Worm (Caenorhabditis elegans): ENCODE data around the gene irld-21.

Gene irld-21

DNA sequence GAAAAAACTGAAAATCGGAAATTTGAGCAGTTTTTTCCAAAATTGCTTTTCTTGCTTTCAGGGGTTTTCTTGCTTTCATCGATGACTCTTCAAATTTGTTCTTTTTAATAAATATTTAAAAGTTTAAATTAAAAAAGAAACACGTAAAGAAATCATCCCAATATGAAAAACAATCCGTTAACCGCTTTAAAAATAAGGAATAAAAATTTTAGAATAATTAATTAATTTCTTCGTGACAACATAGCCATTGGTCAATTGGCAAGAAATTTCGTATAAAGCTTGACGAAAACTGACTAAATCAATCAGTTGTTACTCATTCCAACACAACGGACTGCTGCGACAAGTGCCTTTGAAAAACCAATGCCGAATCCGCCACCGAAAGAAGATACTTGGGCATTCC lies 9.5 kb downstream of the irld-21 start, which contains the start of gene nsph-3.2:
nsph-3.2 (plus strand) TSS at position 301 of the 400 bp plus-strand sequence.
- TF ChIP-seq mdl-1 (tag; optimal IDR thresholded peaks at IDR 0.05) (no peak), C34B4.2 (tag; optimal IDR thresholded peaks at IDR 0.05) (no peak), ztf-11 (tag; optimal IDR thresholded peaks at IDR 0.05) (no peak), unc-86 (tag; optimal IDR thresholded peaks at IDR 0.05) (no peak), jun-1 (tag; optimal IDR thresholded peaks at IDR 0.05) (no peak), ceh-82 (tag; optimal IDR thresholded peaks at IDR 0.05) (no peak), unc-98 (GFP tag; IDR thresholded peaks at IDR 0.05) (no peak), aha-1 (tag; optimal IDR thresholded peaks at IDR 0.05) (no peak), irx-1 (tag; optimal IDR thresholded peaks at IDR 0.05) (no peak), skn-1 (tag; optimal IDR thresholded peaks at IDR 0.05) (no peak), lin-15B (tag; optimal IDR thresholded peaks at IDR 0.05) (no peak), Y116A8C.19 (tag; optimal IDR thresholded peaks at IDR 0.05; ENCODE audit: borderline replicate concordance) (no peak), ztf-4 (tag; optimal IDR thresholded peaks at IDR 0.05) (no peak), dsc-1 (tag; optimal IDR thresholded peaks at IDR 0.05) (no peak), isw-1 (GFP tag; IDR thresholded peaks at IDR 0.05) (no peak), egl-13 (tag; optimal IDR thresholded peaks at IDR 0.05) (no peak), dpl-1 (GFP tag; optimal IDR thresholded peaks at IDR 0.05) (no peak)

DNA sequence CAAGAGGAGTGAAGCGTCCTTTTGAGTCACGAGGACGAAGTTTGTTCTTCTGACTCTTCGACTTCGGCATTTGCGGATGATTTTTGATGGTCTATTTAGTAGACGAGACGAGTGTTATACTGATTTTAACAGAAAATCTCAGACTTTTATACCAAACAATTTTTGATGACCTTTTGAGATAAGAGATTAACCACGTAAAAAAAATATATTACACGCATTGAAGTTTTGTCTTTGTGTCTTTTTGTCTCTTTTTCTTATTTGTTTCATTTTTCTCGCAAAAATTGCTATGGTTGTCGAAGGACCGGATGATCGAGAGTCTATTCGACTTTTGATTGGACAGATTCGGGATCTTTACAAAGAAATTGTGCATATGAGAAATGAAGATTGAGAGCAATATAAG lies 10.7 kb downstream of the irld-21 start, which contains the start of gene spch-1:
spch-1 (minus strand) TSS at position 101 of the 400 bp plus-strand sequence.
- TF ChIP-seq ceh-8 (GFP tag; optimal IDR thresholded peaks at IDR 0.05) (no peak), ama-1 (optimal IDR thresholded peaks at IDR 0.05) (no peak), C34B4.2 (tag; optimal IDR thresholded peaks at IDR 0.05) (no peak), blmp-1 (tag; optimal IDR thresholded peaks at IDR 0.05) (no peak), egl-27 (tag; optimal IDR thresholded peaks at IDR 0.05) (no peak), lin-39 (tag; optimal IDR thresholded peaks at IDR 0.05) (no peak), pqm-1 (tag; optimal IDR thresholded peaks at IDR 0.05) (no peak), nhr-76 (tag; optimal IDR thresholded peaks at IDR 0.05) (no peak), nhr-11 (tag; optimal IDR thresholded peaks at IDR 0.05) (no peak), sox-4 (tag; optimal IDR thresholded peaks at IDR 0.05) (no peak), irx-1 (tag; optimal IDR thresholded peaks at IDR 0.05) (no peak), dpl-1 (GFP tag; optimal IDR thresholded peaks at IDR 0.05) (no peak), nhr-85 (tag) (no peak), mdl-1 (tag; optimal IDR thresholded peaks at IDR 0.05) (no peak), nhr-12 (tag; optimal IDR thresholded peaks at IDR 0.05) (no peak), zag-1 (tag; optimal IDR thresholded peaks at IDR 0.05) (no peak)

DNA sequence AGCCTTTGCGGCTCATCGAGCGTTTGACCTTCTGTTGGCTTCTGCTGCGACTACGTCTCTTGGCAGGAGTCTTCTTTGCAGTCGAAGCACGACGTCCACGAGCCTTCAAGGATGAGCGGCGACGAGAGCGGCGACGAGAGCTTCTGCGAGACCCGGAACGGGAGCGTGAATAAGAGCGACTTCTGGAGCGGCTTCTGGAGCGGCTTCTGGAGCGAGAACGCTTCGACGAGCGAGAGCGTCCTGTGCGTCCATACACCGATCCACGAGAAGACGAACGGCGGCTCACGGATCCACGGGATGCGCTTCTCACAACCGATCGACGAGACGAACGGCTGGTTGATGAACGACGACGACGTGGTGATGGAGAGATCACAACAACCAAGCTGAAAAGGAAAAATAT lies 11.2 kb downstream of the irld-21 start:
- TF ChIP-seq mdl-1 (tag; optimal IDR thresholded peaks at IDR 0.05) (no peak), egl-27 (tag; optimal IDR thresholded peaks at IDR 0.05) (no peak), xbp-1 (tag; optimal IDR thresholded peaks at IDR 0.05) (no peak), C16A3.4 (tag; optimal IDR thresholded peaks at IDR 0.05) (no peak), ztf-11 (tag; optimal IDR thresholded peaks at IDR 0.05) (no peak), unc-30 (tag; optimal IDR thresholded peaks at IDR 0.05) (no peak), sox-4 (tag; optimal IDR thresholded peaks at IDR 0.05) (no peak), pax-3 (tag; optimal IDR thresholded peaks at IDR 0.05) (no peak), snpc-4 (tag; optimal IDR thresholded peaks at IDR 0.05) (no peak), dpl-1 (GFP tag; optimal IDR thresholded peaks at IDR 0.05) (no peak), nhr-20 (tag; optimal IDR thresholded peaks at IDR 0.05) (no peak), unc-98 (GFP tag; IDR thresholded peaks at IDR 0.05) (no peak), alr-1 (tag; optimal IDR thresholded peaks at IDR 0.05; ENCODE audit: borderline replicate concordance) (no peak), nhr-71 (tag; optimal IDR thresholded peaks at IDR 0.05) (no peak), mab-9 (GFP tag; IDR thresholded peaks at IDR 0.05) (no peak), nhr-19 (GFP tag; conservative IDR thresholded peaks at IDR 0.05) (no peak), fkh-8 (tag; optimal IDR thresholded peaks at IDR 0.05) (no peak)

Measured in whole organism, L1 larva.